Fruit fly (Drosophila melanogaster): ENCODE data around the gene hth.

The hth gene

dm6 chr3R:10537108-10537814 is 102.1 kb downstream of the hth start (continued):
- TF ChIP-seq CG17568 (GFP tag; optimal IDR thresholded peaks at IDR 0.05) (peak; percentile 15), bcd (GFP tag; optimal IDR thresholded peaks at IDR 0.05) (peak; percentile 77), Atf3 (GFP tag; optimal IDR thresholded peaks at IDR 0.05) (peak; percentile 22), CG5245 (GFP tag; optimal IDR thresholded peaks at IDR 0.05) (peak; percentile 56), Chrac-16 (GFP tag; optimal IDR thresholded peaks at IDR 0.05) (peak; percentile 28), ewg (GFP tag; optimal IDR thresholded peaks at IDR 0.05) (peak; percentile 77), TFAM (GFP tag; optimal IDR thresholded peaks at IDR 0.05) (no peak), Mad (GFP tag; optimal IDR thresholded peaks at IDR 0.05) (no peak), mirr (GFP tag; optimal IDR thresholded peaks at IDR 0.05) (no peak), prd (optimal IDR thresholded peaks at IDR 0.05) (no peak), prd (GFP tag; IDR thresholded peaks at IDR 0.05) (peak; percentile 69; the same call in 1 of the 3 replicates), CG16813 (GFP tag; IDR thresholded peaks at IDR 0.05; ENCODE audit: partially characterized antibody) (no peak)

- TF ChIP-seq E2f1 (GFP tag; IDR thresholded peaks at IDR 0.05) (0 out of 2 replicates have a peak, but pooled peaks have one; percentile 7), HmgD (GFP tag; optimal IDR thresholded peaks at IDR 0.05) (peak; percentile 58), CG8924 (tag; optimal IDR thresholded peaks at IDR 0.05) (no peak), CG17328 (GFP tag; IDR thresholded peaks at IDR 0.05) (no peak), Hr51 (GFP tag; optimal IDR thresholded peaks at IDR 0.05) (peak in 1 of 2 experiments; percentile 30), ATbp (GFP tag; optimal IDR thresholded peaks at IDR 0.05) (peak; percentile 17), CG15073 (GFP tag; optimal IDR thresholded peaks at IDR 0.05) (no peak), mld (GFP tag; IDR thresholded peaks at IDR 0.05; ENCODE audit: partially characterized antibody) (no peak), unc-4 (GFP tag; IDR thresholded peaks at IDR 0.05; ENCODE audit: partially characterized antibody) (no peak), sd (tag; optimal IDR thresholded peaks at IDR 0.05) (peak; percentile 32), CG15514 (GFP tag; optimal IDR thresholded peaks at IDR 0.05) (no peak), gsb (GFP tag; IDR thresholded peaks at IDR 0.05) (no peak), gcm2 (GFP tag; optimal IDR thresholded peaks at IDR 0.05) (no peak), CG15479 (GFP tag; optimal IDR thresholded peaks at IDR 0.05) (no peak), CG6813 (GFP tag; optimal IDR thresholded peaks at IDR 0.05) (no peak), Ssrp (tag; optimal IDR thresholded peaks at IDR 0.05) (no peak), fu2 (GFP tag; optimal IDR thresholded peaks at IDR 0.05) (no peak), CG2875 (GFP tag; optimal IDR thresholded peaks at IDR 0.05) (no peak), ci (GFP tag; IDR thresholded peaks at IDR 0.05) (peak; percentile 48; the same call in 1 of the 3 replicates), Pdp1 (GFP tag; optimal IDR thresholded peaks at IDR 0.05) (peak in 1 of 2 experiments; percentile 51), crp (GFP tag; optimal IDR thresholded peaks at IDR 0.05) (no peak), CG32767 (GFP tag; IDR thresholded peaks at IDR 0.05) (no peak), Atf-2 (GFP tag; optimal IDR thresholded peaks at IDR 0.05) (no peak), insv (GFP tag; optimal IDR thresholded peaks at IDR 0.05) (no peak), CG9876 (GFP tag; optimal IDR thresholded peaks at IDR 0.05) (no peak), ato (GFP tag; IDR thresholded peaks at IDR 0.05; ENCODE audit: partially characterized antibody) (peak; percentile 60; the same call in 1 of the 2 replicates), H2.0 (GFP tag; IDR thresholded peaks at IDR 0.05) (no peak), Dbx (GFP tag; IDR thresholded peaks at IDR 0.05) (no peak), hbn (GFP tag; IDR thresholded peaks at IDR 0.05; ENCODE audit: partially characterized antibody) (no peak), ara (GFP tag; IDR thresholded peaks at IDR 0.05) (no peak), yki (optimal IDR thresholded peaks at IDR 0.05) (no peak), Hr78 (GFP tag; optimal IDR thresholded peaks at IDR 0.05) (no peak), CG10565 (GFP tag; optimal IDR thresholded peaks at IDR 0.05) (no peak), TFAM (GFP tag; optimal IDR thresholded peaks at IDR 0.05) (no peak), HLHmδ (GFP tag; optimal IDR thresholded peaks at IDR 0.05) (no peak), usp (GFP tag; optimal IDR thresholded peaks at IDR 0.05) (no peak)
These were observed 103.7 kb downstream of the hth start for dm6 chr3R:10535498-10536142.

All from whole organism, embryonic.